Worm (Caenorhabditis elegans): ENCODE data around the gene Y75B8A.31.

DNA sequence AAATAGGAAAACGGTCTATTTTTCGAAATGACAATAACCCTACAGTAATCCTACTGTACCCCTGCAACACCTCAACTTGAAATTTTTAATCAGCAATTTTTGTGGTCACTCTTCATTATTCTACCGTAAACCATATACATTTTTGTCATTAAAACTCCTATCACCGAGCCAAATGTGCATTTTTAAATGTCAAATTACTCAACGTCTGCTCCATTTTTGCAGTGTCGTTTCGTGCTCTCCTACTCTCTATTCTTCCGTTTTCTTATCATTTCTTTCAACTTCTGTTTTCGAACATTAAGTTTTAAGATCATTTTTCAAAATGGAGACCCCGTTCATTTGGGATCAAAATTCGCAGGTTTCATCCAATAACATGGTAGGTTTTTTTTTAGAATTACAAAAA, 44.0 kb upstream of the Y75B8A.31 start, which contains the start of gene pqn-92:
- TF ChIP-seq lsy-2 (tag; optimal IDR thresholded peaks at IDR 0.05) = no peak
- TF ChIP-seq mep-1 (tag; optimal IDR thresholded peaks at IDR 0.05) = no peak
- peak; percentile 26 for TF ChIP-seq nhr-77 (tag; optimal IDR thresholded peaks at IDR 0.05)
- TF ChIP-seq ceh-44 (GFP tag; IDR thresholded peaks at IDR 0.05) = no peak
- TF ChIP-seq zfp-2 (tag; optimal IDR thresholded peaks at IDR 0.05) = no peak
- no peak for TF ChIP-seq ama-1 (optimal IDR thresholded peaks at IDR 0.05)
- TF ChIP-seq ZK546.5 (tag; optimal IDR thresholded peaks at IDR 0.05) = no peak
- peak; percentile 65 for TF ChIP-seq nhr-28 (tag; optimal IDR thresholded peaks at IDR 0.05)
- no peak for TF ChIP-seq egl-27 (tag; optimal IDR thresholded peaks at IDR 0.05)
- no peak for TF ChIP-seq dpl-1 (GFP tag; optimal IDR thresholded peaks at IDR 0.05)
- no peak for TF ChIP-seq aly-2 (tag; optimal IDR thresholded peaks at IDR 0.05)
- no peak for TF ChIP-seq unc-62 (GFP tag; optimal IDR thresholded peaks at IDR 0.05 in 1 of 2)
- no peak for TF ChIP-seq unc-62 (tag; optimal IDR thresholded peaks at IDR 0.05)
- no peak for TF ChIP-seq fos-1 (tag; optimal IDR thresholded peaks at IDR 0.05)
- TF ChIP-seq rbr-2 (tag; optimal IDR thresholded peaks at IDR 0.05) = no peak
